Worm (Caenorhabditis elegans): ENCODE results near the gene F37C12.21.
A peak's percentile ranks its signal among the peaks of the same experiment; 100 is the strongest.

F37C12.21 gene

DNA sequence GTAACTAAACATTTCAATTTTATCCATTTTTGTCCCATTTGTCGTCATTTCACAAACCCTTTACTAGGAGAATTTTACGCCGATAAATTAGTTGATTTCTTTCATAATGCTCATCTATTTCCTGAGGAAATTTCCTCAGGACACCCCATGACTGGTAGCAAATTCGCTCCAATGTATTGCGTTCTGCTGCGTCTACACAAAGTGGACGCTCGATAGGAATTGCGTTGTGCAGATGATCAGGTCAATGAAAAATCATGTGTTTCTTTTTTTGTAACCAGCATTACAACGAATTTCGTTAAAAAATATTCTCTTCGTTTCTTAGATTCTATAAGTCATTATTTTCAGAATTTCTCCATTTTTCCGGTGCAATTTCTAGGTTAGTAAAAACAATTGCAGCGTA is 6.3 kb upstream of the F37C12.21 start, which contains the start of gene epg-4 (continued):
- TF ChIP-seq nhr-25 (tag; optimal IDR thresholded peaks at IDR 0.05; ENCODE audit: borderline replicate concordance, insufficient read depth), result no peak
- peak; percentile 96 for TF ChIP-seq hlh-30 (tag; optimal IDR thresholded peaks at IDR 0.05; ENCODE audit: insufficient read depth)
- TF ChIP-seq zfp-3 (GFP tag; conservative IDR thresholded peaks at IDR 0.05), result 0 out of 2 replicates have a peak, but pooled peaks have one; percentile 47
- TF ChIP-seq hlh-11 (tag; optimal IDR thresholded peaks at IDR 0.05), result peak; percentile 65
- peak; percentile 29 to 65 for TF ChIP-seq lsy-2 (tag; optimal IDR thresholded peaks at IDR 0.05)
- 0 out of 2 replicates have a peak, but pooled peaks have one; percentile 5 for TF ChIP-seq arid-1 (GFP tag; conservative IDR thresholded peaks at IDR 0.05)
- 0 out of 2 replicates have a peak, but pooled peaks have one; percentile 3 for TF ChIP-seq lim-7 (GFP tag; IDR thresholded peaks at IDR 0.05)
- no peak for TF ChIP-seq nhr-42 (GFP tag; IDR thresholded peaks at IDR 0.05)
- peak; percentile 33 for TF ChIP-seq dve-1 (tag; optimal IDR thresholded peaks at IDR 0.05; ENCODE audit: insufficient read depth)
- no peak for TF ChIP-seq ztf-11 (tag; optimal IDR thresholded peaks at IDR 0.05)
- TF ChIP-seq pha-4 (GFP tag; IDR thresholded peaks at IDR 0.05), result peak; percentile 63; the same call in 1 of the 2 replicates
- peak; percentile 31 for TF ChIP-seq pha-4 (tag; optimal IDR thresholded peaks at IDR 0.05)
- TF ChIP-seq T26A8.4 (GFP tag; IDR thresholded peaks at IDR 0.05), result no peak
- peak; percentile 49 for TF ChIP-seq mxl-3 (GFP tag; optimal IDR thresholded peaks at IDR 0.05)
- no peak for TF ChIP-seq zip-2 (tag; optimal IDR thresholded peaks at IDR 0.05)
- peak; percentile 63 for TF ChIP-seq mep-1 (tag; optimal IDR thresholded peaks at IDR 0.05)
- TF ChIP-seq nhr-28 (tag; optimal IDR thresholded peaks at IDR 0.05), result peak; percentile 52
- peak in 1 of 2 experiments; percentile 52 for TF ChIP-seq hif-1 (tag; optimal IDR thresholded peaks at IDR 0.05)

DNA sequence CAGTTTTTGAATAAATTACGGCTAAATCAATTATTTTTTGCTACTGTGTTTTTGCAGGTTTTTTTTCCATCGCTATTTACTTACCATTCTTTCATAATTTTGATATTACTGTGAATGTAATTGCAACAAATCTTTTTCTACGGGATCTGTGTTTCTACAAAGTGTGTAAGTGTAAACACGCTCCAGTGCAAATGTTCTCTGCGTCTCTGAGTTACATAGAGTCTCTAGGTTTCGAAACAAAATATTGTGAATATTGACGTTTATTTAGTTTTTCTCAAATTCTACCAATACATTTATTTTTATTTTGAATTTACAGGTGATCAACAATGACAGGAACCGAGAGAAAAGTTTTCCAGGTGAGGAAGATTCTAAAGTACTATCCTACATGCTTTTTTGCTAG is 4.1 kb upstream of the F37C12.21 start, which contains the start of gene yju-2:
yju-2 (plus strand) TSS at position 315 of the 400 bp plus-strand sequence.
- TF ChIP-seq nhr-25 (tag; optimal IDR thresholded peaks at IDR 0.05; ENCODE audit: borderline replicate concordance, insufficient read depth), result no peak
- no peak for TF ChIP-seq ZK337.2 (GFP tag; IDR thresholded peaks at IDR 0.05)
- TF ChIP-seq fkh-10 (GFP tag; optimal IDR thresholded peaks at IDR 0.05), result peak; percentile 2
- no peak for TF ChIP-seq nhr-102 (tag; optimal IDR thresholded peaks at IDR 0.05)
- no peak for TF ChIP-seq daf-19 (GFP tag; conservative IDR thresholded peaks at IDR 0.05)
- no peak for TF ChIP-seq set-16 (GFP tag; IDR thresholded peaks at IDR 0.05)
- TF ChIP-seq ceh-62 (tag; optimal IDR thresholded peaks at IDR 0.05), result no peak
- TF ChIP-seq php-3 (GFP tag; IDR thresholded peaks at IDR 0.05), result no peak
- no peak for TF ChIP-seq R02D3.7 (tag; optimal IDR thresholded peaks at IDR 0.05)
- TF ChIP-seq sdz-12 (GFP tag; optimal IDR thresholded peaks at IDR 0.05), result no peak
- TF ChIP-seq nhr-237 (tag; optimal IDR thresholded peaks at IDR 0.05), result no peak
- no peak for TF ChIP-seq lir-3 (tag; optimal IDR thresholded peaks at IDR 0.05)
- TF ChIP-seq hlh-30 (tag; optimal IDR thresholded peaks at IDR 0.05; ENCODE audit: insufficient read depth), result peak; percentile 64
- TF ChIP-seq egl-27 (tag; optimal IDR thresholded peaks at IDR 0.05), result no peak
- no peak for TF ChIP-seq dmd-6 (GFP tag; IDR thresholded peaks at IDR 0.05)
- TF ChIP-seq mep-1 (tag; optimal IDR thresholded peaks at IDR 0.05), result peak; percentile 78
- no peak for TF ChIP-seq nhr-76 (tag; optimal IDR thresholded peaks at IDR 0.05)
- peak; percentile 60 for TF ChIP-seq nhr-6 (tag; optimal IDR thresholded peaks at IDR 0.05)
- peak; percentile 18 for TF ChIP-seq ztf-7 (tag; optimal IDR thresholded peaks at IDR 0.05)
- TF ChIP-seq skn-1 (tag; optimal IDR thresholded peaks at IDR 0.05), result no peak
- TF ChIP-seq nhr-10 (tag; optimal IDR thresholded peaks at IDR 0.05), result no peak
- TF ChIP-seq zfp-2 (tag; optimal IDR thresholded peaks at IDR 0.05), result peak; percentile 36
- TF ChIP-seq mdt-29 (GFP tag; IDR thresholded peaks at IDR 0.05), result no peak
- TF ChIP-seq lin-38 (GFP tag; IDR thresholded peaks at IDR 0.05), result peak; percentile 86
- no peak for TF ChIP-seq vab-7 (GFP tag; IDR thresholded peaks at IDR 0.05)
- peak; percentile 62 for TF ChIP-seq T20F7.1 (GFP tag; optimal IDR thresholded peaks at IDR 0.05)
- TF ChIP-seq dve-1 (tag; optimal IDR thresholded peaks at IDR 0.05; ENCODE audit: insufficient read depth), result peak; percentile 55
- TF ChIP-seq pha-4 (GFP tag; IDR thresholded peaks at IDR 0.05), result no peak
- TF ChIP-seq pha-4 (tag; optimal IDR thresholded peaks at IDR 0.05), result peak; percentile 3
- TF ChIP-seq mes-2 (tag; optimal IDR thresholded peaks at IDR 0.05; ENCODE audit: poor library complexity, severe bottlenecking), result peak; percentile 89
- TF ChIP-seq ceh-20 (GFP tag; IDR thresholded peaks at IDR 0.05), result no peak
- TF ChIP-seq rbr-2 (tag; optimal IDR thresholded peaks at IDR 0.05), result no peak
- TF ChIP-seq tag-97 (GFP tag; IDR thresholded peaks at IDR 0.05), result no peak
- peak; percentile 42 for TF ChIP-seq aha-1 (tag)
- peak in 1 of 2 experiments; percentile 47 for TF ChIP-seq hif-1 (tag; optimal IDR thresholded peaks at IDR 0.05)
- TF ChIP-seq nhr-77 (tag; optimal IDR thresholded peaks at IDR 0.05), result peak; percentile 32
- no peak for TF ChIP-seq tra-1 (GFP tag; IDR thresholded peaks at IDR 0.05)
- TF ChIP-seq mxl-3 (GFP tag; optimal IDR thresholded peaks at IDR 0.05), result no peak
- peak; percentile 11 for TF ChIP-seq nhr-28 (tag; optimal IDR thresholded peaks at IDR 0.05)
- no peak for TF ChIP-seq aly-2 (tag; optimal IDR thresholded peaks at IDR 0.05)

All from whole organism, L4 larva.